Worm (Caenorhabditis elegans) whole organism, L2 larva: ENCODE measurements around the gene C25F9.14.

Experiments used
- F13H6.1 ChIP-seq: sonication (generic microtip); optimal IDR thresholded peaks from 2 replicates; lab custom pipeline; 2016; ENCODE audit warnings: missing genetic modification characterization, missing compliant biosample characterization
- R02D3.7 ChIP-seq: fragments of 150-350 bp; optimal IDR thresholded peaks from 2 replicates; lab custom pipeline; 2014; ENCODE audit warnings: missing biosample characterization, missing genetic modification characterization
- Y55F3AM.14 ChIP-seq: fragments of 200-800 bp; sonication (Bioruptor generic); optimal IDR thresholded peaks from 2 replicates; lab custom pipeline; 2018; ENCODE audit warnings: mild to moderate bottlenecking, missing genetic modification characterization, missing compliant biosample characterization
- ZK546.5 ChIP-seq: sonication (generic microtip); optimal IDR thresholded peaks from 2 replicates; lab custom pipeline; 2017; ENCODE audit warnings: missing biosample characterization, missing genetic modification characterization
- alr-1 ChIP-seq: fragments of 150-350 bp; optimal IDR thresholded peaks from 2 replicates; lab custom pipeline; 2014; ENCODE audit warnings: missing biosample characterization, missing genetic modification characterization
- aly-2 ChIP-seq: fragments of 150-350 bp; optimal IDR thresholded peaks from 2 replicates; lab custom pipeline; 2014; ENCODE audit warnings: missing biosample characterization, missing genetic modification characterization
- blmp-1 ChIP-seq: sonication (generic microtip); optimal IDR thresholded peaks from 2 replicates; lab custom pipeline; 2017; ENCODE audit warnings: missing genetic modification characterization, mild to moderate bottlenecking, missing compliant biosample characterization, antibody characterized with exemption, moderate library complexity; ENCODE audit not compliant: insufficient read depth
- ceh-16 ChIP-seq: fragments of 150-350 bp; optimal IDR thresholded peaks from 2 replicates; lab custom pipeline; 2014; ENCODE audit warnings: missing biosample characterization, missing genetic modification characterization
- ceh-82 ChIP-seq: fragments of 150-350 bp; optimal IDR thresholded peaks from 2 replicates; lab custom pipeline; 2014; ENCODE audit warnings: missing biosample characterization, missing genetic modification characterization
- crh-2 ChIP-seq: sonication (generic microtip); optimal IDR thresholded peaks from 2 replicates; lab custom pipeline; 2017; ENCODE audit warnings: missing biosample characterization, missing genetic modification characterization
- dmd-4 ChIP-seq: sonication (generic microtip); optimal IDR thresholded peaks from 2 replicates; lab custom pipeline; 2017; ENCODE audit warnings: missing biosample characterization, missing genetic modification characterization
- elt-1 ChIP-seq: fragments of 150-350 bp; optimal IDR thresholded peaks from 2 replicates; lab custom pipeline; 2014; ENCODE audit warnings: missing biosample characterization, missing genetic modification characterization
- fos-1 ChIP-seq: fragments of 150-350 bp; optimal IDR thresholded peaks from 2 replicates; lab custom pipeline; 2014; ENCODE audit warnings: missing biosample characterization, missing genetic modification characterization
- gmeb-1 ChIP-seq: fragments of 150-350 bp; optimal IDR thresholded peaks from 2 replicates; lab custom pipeline; 2014; ENCODE audit warnings: missing biosample characterization, missing genetic modification characterization
- lin-13 ChIP-seq: fragments of 150-350 bp; optimal IDR thresholded peaks from 2 replicates; lab custom pipeline; 2014; ENCODE audit warnings: missing biosample characterization, missing genetic modification reagents, missing genetic modification characterization
- lsy-2 ChIP-seq, 2 experiments: fragments of 150-350 bp in 1 of 2; sonication (generic microtip) in 1 of 2; optimal IDR thresholded peaks; 2 replicates each; lab custom pipeline; 2014 to 2017; ENCODE audit warnings: missing biosample characterization in 2 of 2, missing genetic modification characterization in 2 of 2
- mab-5 ChIP-seq: fragments of 150-350 bp; optimal IDR thresholded peaks from 2 replicates; lab custom pipeline; 2014; ENCODE audit warnings: missing biosample characterization, missing genetic modification characterization
- mbf-1 ChIP-seq: sonication (generic microtip); optimal IDR thresholded peaks from 2 replicates; lab custom pipeline; 2017; ENCODE audit warnings: missing biosample characterization, missing genetic modification characterization
- mdl-1 ChIP-seq, 2 experiments: fragments of 150-350 bp in 1 of 2; sonication (generic microtip) in 1 of 2; optimal IDR thresholded peaks; 2 replicates each; lab custom pipeline; 2017; ENCODE audit warnings: missing biosample characterization in 2 of 2, missing genetic modification characterization in 2 of 2
- nhr-11 ChIP-seq: fragments of 150-350 bp; optimal IDR thresholded peaks from 2 replicates; lab custom pipeline; 2014; ENCODE audit warnings: missing biosample characterization, missing genetic modification characterization
- nhr-12 ChIP-seq: fragments of 150-350 bp; optimal IDR thresholded peaks from 2 replicates; lab custom pipeline; 2014; ENCODE audit warnings: missing biosample characterization, missing genetic modification characterization
- nhr-129 ChIP-seq: fragments of 150-350 bp; optimal IDR thresholded peaks from 2 replicates; lab custom pipeline; 2014; ENCODE audit warnings: missing biosample characterization, missing genetic modification characterization
- nhr-21 ChIP-seq: fragments of 150-350 bp; optimal IDR thresholded peaks from 2 replicates; lab custom pipeline; 2014; ENCODE audit warnings: missing biosample characterization, missing genetic modification characterization
- nhr-23 ChIP-seq: fragments of 150-350 bp; optimal IDR thresholded peaks from 2 replicates; lab custom pipeline; 2014; ENCODE audit warnings: missing biosample characterization, missing genetic modification reagents, missing genetic modification characterization
- nhr-25 ChIP-seq: fragments of 150-350 bp; sonication (generic microtip); optimal IDR thresholded peaks from 3 replicates; lab custom pipeline; 2014; ENCODE audit warnings: missing biosample characterization, missing genetic modification characterization
- nhr-6 ChIP-seq: fragments of 150-350 bp; optimal IDR thresholded peaks from 2 replicates; lab custom pipeline; 2014; ENCODE audit warnings: missing biosample characterization, missing genetic modification characterization
- nhr-77 ChIP-seq: fragments of 150-350 bp; optimal IDR thresholded peaks from 2 replicates; lab custom pipeline; 2014; ENCODE audit warnings: missing biosample characterization, missing genetic modification characterization
- peb-1 ChIP-seq: fragments of 150-350 bp; optimal IDR thresholded peaks from 2 replicates; lab custom pipeline; 2014; ENCODE audit warnings: missing biosample characterization, missing genetic modification characterization
- sem-4 ChIP-seq: fragments of 150-350 bp; optimal IDR thresholded peaks from 2 replicates; lab custom pipeline; 2014; ENCODE audit warnings: missing biosample characterization, missing genetic modification reagents, missing genetic modification characterization
- skn-1 ChIP-seq: sonication (generic microtip); optimal IDR thresholded peaks from 2 replicates; lab custom pipeline; 2017; ENCODE audit warnings: missing biosample characterization, missing genetic modification characterization
- snpc-4 ChIP-seq: fragments of 150-350 bp; optimal IDR thresholded peaks from 2 replicates; lab custom pipeline; 2014; ENCODE audit warnings: missing biosample characterization, missing genetic modification characterization
- unc-39 ChIP-seq: fragments of 150-350 bp; optimal IDR thresholded peaks from 2 replicates; lab custom pipeline; 2014; ENCODE audit warnings: missing biosample characterization, missing genetic modification characterization
- unc-55 ChIP-seq: fragments of 150-350 bp; sonication (generic microtip); optimal IDR thresholded peaks from 3 replicates; lab custom pipeline; 2014; ENCODE audit warnings: missing biosample characterization, missing genetic modification reagents, missing genetic modification characterization
- zag-1 ChIP-seq: fragments of 150-350 bp; optimal IDR thresholded peaks from 2 replicates; lab custom pipeline; 2014; ENCODE audit warnings: missing biosample characterization, missing genetic modification characterization
- ztf-1 ChIP-seq: fragments of 200-800 bp; sonication (Bioruptor generic); conservative IDR thresholded peaks from 2 replicates; pipeline ENCODE4 v1.3.6; 2022; ENCODE audit warnings: missing genetic modification characterization, missing compliant biosample characterization
- ztf-11 ChIP-seq: sonication (generic microtip); optimal IDR thresholded peaks from 2 replicates; lab custom pipeline; 2017; ENCODE audit warnings: missing biosample characterization, missing genetic modification characterization
- ztf-4 ChIP-seq: fragments of 150-350 bp; optimal IDR thresholded peaks from 2 replicates; lab custom pipeline; 2014; ENCODE audit warnings: missing biosample characterization, missing genetic modification characterization

C25F9.14 gene

ce11 chrV:19462612-19463011 lies 26.3 kb downstream of the C25F9.14 start, which contains the start of gene Y43F8B.25:
Y43F8B.25 (plus strand) TSS chrV:19462912.
- TF ChIP-seq dmd-4 (tag; lab: Kevin White, UChicago) (no peak), gmeb-1 (tag; lab: Kevin White, UChicago) (no peak), nhr-25 (tag; lab: Kevin White, UChicago) (no peak), ceh-82 (tag; lab: Kevin White, UChicago) (no peak), nhr-12 (tag; lab: Kevin White, UChicago) (no peak), ztf-11 (tag; lab: Kevin White, UChicago) (no peak), ceh-16 (tag; lab: Kevin White, UChicago) (no peak), unc-39 (tag; lab: Kevin White, UChicago) (no peak), blmp-1 (no peak), snpc-4 (tag; lab: Kevin White, UChicago) (no peak), skn-1 (no peak), mbf-1 (tag; lab: Kevin White, UChicago) (no peak), peb-1 (tag; lab: Kevin White, UChicago) (no peak), lsy-2 (tag; optimal IDR thresholded peaks at IDR 0.05; lab: Kevin White, UChicago) (no peak), F13H6.1 (tag; lab: Kevin White, UChicago) (no peak), mdl-1 (tag; optimal IDR thresholded peaks at IDR 0.05; lab: Kevin White, UChicago) (no peak)

- TF ChIP-seq nhr-25 (tag; lab: Kevin White, UChicago) (no peak), sem-4 (no peak), gmeb-1 (tag; lab: Kevin White, UChicago) (peak; percentile 2), crh-2 (tag; lab: Kevin White, UChicago) (peak; percentile 14), unc-55 (GFP tag; lab: Kevin White, UChicago) (no peak), elt-1 (no peak), fos-1 (tag; lab: Kevin White, UChicago) (peak; percentile 92), nhr-129 (tag; lab: Kevin White, UChicago) (no peak), mab-5 (tag; lab: Kevin White, UChicago) (no peak), ztf-11 (tag; lab: Kevin White, UChicago) (no peak)
Observed at ce11 chrV:19467574-19467973, 31.3 kb downstream of the C25F9.14 start, which contains the start of gene Y43F8B.23. Y43F8B.23 (minus strand) TSS chrV:19467648.

ce11 chrV:19468083-19468482 lies 31.8 kb downstream of the C25F9.14 start, which contains the start of gene Y43F8B.12:
Y43F8B.12 (plus strand) TSS chrV:19468383.
- TF ChIP-seq ZK546.5 (tag; lab: Kevin White, UChicago): no peak
- no peak for TF ChIP-seq nhr-129 (tag; lab: Kevin White, UChicago)
- no peak for TF ChIP-seq elt-1
- TF ChIP-seq zag-1 (tag; lab: Kevin White, UChicago): no peak
- TF ChIP-seq ceh-82 (tag; lab: Kevin White, UChicago): no peak
- no peak for TF ChIP-seq snpc-4 (tag; lab: Kevin White, UChicago)
- no peak for TF ChIP-seq ztf-1 (GFP tag; lab: Robert Waterston, UW)
- TF ChIP-seq nhr-6: no peak
- no peak for TF ChIP-seq nhr-25 (tag; lab: Kevin White, UChicago)
- TF ChIP-seq mbf-1 (tag; lab: Kevin White, UChicago): no peak
- TF ChIP-seq R02D3.7 (tag; lab: Kevin White, UChicago): no peak
- TF ChIP-seq aly-2 (tag; lab: Kevin White, UChicago): no peak
- TF ChIP-seq crh-2 (tag; lab: Kevin White, UChicago): no peak
- TF ChIP-seq alr-1 (tag; lab: Kevin White, UChicago): no peak

- no peak for TF ChIP-seq elt-1
- no peak for TF ChIP-seq ztf-4 (tag; lab: Kevin White, UChicago)
- TF ChIP-seq nhr-11 (tag; lab: Kevin White, UChicago): no peak
- no peak for TF ChIP-seq nhr-77
- no peak for TF ChIP-seq blmp-1
- TF ChIP-seq nhr-25 (tag; lab: Kevin White, UChicago): no peak
- no peak for TF ChIP-seq snpc-4 (tag; lab: Kevin White, UChicago)
- TF ChIP-seq unc-39 (tag; lab: Kevin White, UChicago): no peak
- no peak for TF ChIP-seq crh-2 (tag; lab: Kevin White, UChicago)
- TF ChIP-seq Y55F3AM.14: no peak
- TF ChIP-seq alr-1 (tag; lab: Kevin White, UChicago): no peak
- TF ChIP-seq lin-13 (GFP tag; lab: Kevin White, UChicago): no peak
- TF ChIP-seq nhr-21 (tag; lab: Kevin White, UChicago): no peak
- no peak for TF ChIP-seq nhr-23 (tag; lab: Kevin White, UChicago)
- no peak for TF ChIP-seq ceh-16 (tag; lab: Kevin White, UChicago)
- no peak for TF ChIP-seq mab-5 (tag; lab: Kevin White, UChicago)
Observed at ce11 chrV:19470385-19470784, 34.1 kb downstream of the C25F9.14 start, which contains the start of gene Y43F8B.11. Y43F8B.11 (plus strand) TSS chrV:19470685.
